Fruit fly (Drosophila melanogaster): ENCODE results near the gene Vps16B.
A peak's percentile ranks its signal among the peaks of the same experiment; 100 is the strongest.

Gene Vps16B

DNA sequence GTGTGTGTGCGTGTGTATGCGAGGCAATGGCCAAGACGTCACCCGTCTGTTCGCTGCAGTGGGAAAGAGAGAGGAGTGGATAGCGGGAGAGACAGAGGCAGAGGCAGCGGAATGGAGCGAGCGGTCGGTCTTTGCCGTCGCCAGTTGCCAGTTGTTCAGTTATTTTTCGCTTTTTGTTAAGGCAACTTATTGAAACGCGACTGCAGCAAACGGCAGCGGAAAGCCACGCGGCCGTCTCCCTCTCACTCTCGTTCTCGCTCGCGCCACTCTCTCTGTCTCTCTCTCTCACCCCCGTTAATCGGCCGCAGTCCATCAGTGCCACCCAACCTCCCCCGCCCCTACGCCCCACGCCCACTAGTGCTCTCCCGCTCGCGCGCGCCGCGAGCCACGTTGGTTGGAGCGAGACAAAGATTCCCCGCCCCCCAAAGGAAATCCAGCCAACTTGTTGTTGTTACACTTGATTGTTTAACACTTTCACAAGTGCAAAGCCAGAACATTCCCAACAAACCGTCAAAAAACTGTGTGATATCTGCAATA, 43.4 kb downstream of the Vps16B start (continued):
- TF ChIP-seq CG4282 (GFP tag; optimal IDR thresholded peaks at IDR 0.05) = no peak
- peak; percentile 4 for TF ChIP-seq Abd-B (GFP tag; optimal IDR thresholded peaks at IDR 0.05)
- no peak for TF ChIP-seq CG12391 (tag; optimal IDR thresholded peaks at IDR 0.05)
- TF ChIP-seq ken (GFP tag; IDR thresholded peaks at IDR 0.05) = no peak
- TF ChIP-seq Nf-YC (tag; optimal IDR thresholded peaks at IDR 0.05) = peak; percentile 78
- no peak for TF ChIP-seq dimm (GFP tag; IDR thresholded peaks at IDR 0.05)
- no peak for TF ChIP-seq tll (GFP tag; optimal IDR thresholded peaks at IDR 0.05)
- TF ChIP-seq CG15696 (tag; optimal IDR thresholded peaks at IDR 0.05) = no peak
- TF ChIP-seq CG3407 (GFP tag; optimal IDR thresholded peaks at IDR 0.05) = no peak
- no peak for TF ChIP-seq CG11398 (GFP tag; optimal IDR thresholded peaks at IDR 0.05)
- TF ChIP-seq tx (GFP tag; optimal IDR thresholded peaks at IDR 0.05) = no peak
- TF ChIP-seq Usf (GFP tag; optimal IDR thresholded peaks at IDR 0.05) = no peak
- TF ChIP-seq CG10366 (GFP tag; IDR thresholded peaks at IDR 0.05) = no peak
- TF ChIP-seq gsb (GFP tag; IDR thresholded peaks at IDR 0.05) = no peak
- peak; percentile 5 for TF ChIP-seq tap (tag; optimal IDR thresholded peaks at IDR 0.05)
- no peak for TF ChIP-seq lbe (GFP tag; optimal IDR thresholded peaks at IDR 0.05)
- peak; percentile 92 for TF ChIP-seq Med (GFP tag)
- no peak for TF ChIP-seq CG17612 (GFP tag; IDR thresholded peaks at IDR 0.05)
- peak; percentile 45; the same call in 1 of the 2 replicates for TF ChIP-seq tna (GFP tag; IDR thresholded peaks at IDR 0.05; ENCODE audit: partially characterized antibody)
- TF ChIP-seq tgo (GFP tag; IDR thresholded peaks at IDR 0.05) = no peak
- peak; percentile 29; the same call in 1 of the 2 replicates for TF ChIP-seq amos (GFP tag; IDR thresholded peaks at IDR 0.05; ENCODE audit: partially characterized antibody)
- no peak for TF ChIP-seq bab2 (GFP tag; optimal IDR thresholded peaks at IDR 0.05)
- no peak for TF ChIP-seq CG3838 (GFP tag; optimal IDR thresholded peaks at IDR 0.05)
- TF ChIP-seq NFAT (GFP tag; IDR thresholded peaks at IDR 0.05) = peak; percentile 72
- no peak for TF ChIP-seq zen (tag; optimal IDR thresholded peaks at IDR 0.05)
- TF ChIP-seq salm (tag; optimal IDR thresholded peaks at IDR 0.05) = no peak
- TF ChIP-seq Dref (GFP tag; IDR thresholded peaks at IDR 0.05) = no peak
- TF ChIP-seq lab (GFP tag; optimal IDR thresholded peaks at IDR 0.05) = peak; percentile 80
- TF ChIP-seq pita (GFP tag; optimal IDR thresholded peaks at IDR 0.05) = no peak
- TF ChIP-seq gro (GFP tag; optimal IDR thresholded peaks at IDR 0.05) = no peak
- TF ChIP-seq Dbx (GFP tag; IDR thresholded peaks at IDR 0.05) = peak; percentile 55; the same call in 1 of the 3 replicates
- TF ChIP-seq wek (GFP tag; optimal IDR thresholded peaks at IDR 0.05) = no peak
- no peak for TF ChIP-seq CTCF (GFP tag; optimal IDR thresholded peaks at IDR 0.05)
- TF ChIP-seq Ets97D (GFP tag; optimal IDR thresholded peaks at IDR 0.05) = no peak
- TF ChIP-seq fd3F (GFP tag; optimal IDR thresholded peaks at IDR 0.05) = no peak
- TF ChIP-seq knrl (GFP tag; IDR thresholded peaks at IDR 0.05; ENCODE audit: partially characterized antibody) = peak; percentile 35; the same call in 1 of the 3 replicates
- peak; percentile 27 for TF ChIP-seq CG13296 (GFP tag; optimal IDR thresholded peaks at IDR 0.05)
- peak; percentile 40 for TF ChIP-seq CG12071 (GFP tag; optimal IDR thresholded peaks at IDR 0.05)
- TF ChIP-seq CG4707 (GFP tag; optimal IDR thresholded peaks at IDR 0.05) = no peak
- TF ChIP-seq her (GFP tag; optimal IDR thresholded peaks at IDR 0.05) = peak; percentile 25
- TF ChIP-seq CG34224 (GFP tag; IDR thresholded peaks at IDR 0.05; ENCODE audit: partially characterized antibody) = no peak; the same call in 2 of the 3 replicates
- no peak for TF ChIP-seq B-H1 (GFP tag; IDR thresholded peaks at IDR 0.05)
- no peak for TF ChIP-seq disco-r (GFP tag; optimal IDR thresholded peaks at IDR 0.05)
- peak; percentile 61; the same call in 1 of the 2 replicates for TF ChIP-seq CG13287 (GFP tag; IDR thresholded peaks at IDR 0.05; ENCODE audit: partially characterized antibody)
- TF ChIP-seq sima (GFP tag; optimal IDR thresholded peaks at IDR 0.05) = no peak
- TF ChIP-seq Ravus (GFP tag; IDR thresholded peaks at IDR 0.05) = no peak
- TF ChIP-seq CG9437 (GFP tag; optimal IDR thresholded peaks at IDR 0.05) = no peak
- TF ChIP-seq ems (GFP tag; optimal IDR thresholded peaks at IDR 0.05) = no peak
- TF ChIP-seq CG3847 (GFP tag; IDR thresholded peaks at IDR 0.05) = no peak
- no peak for TF ChIP-seq toy (GFP tag; IDR thresholded peaks at IDR 0.05)
- no peak for TF ChIP-seq CG7987 (GFP tag; optimal IDR thresholded peaks at IDR 0.05)

Measured in whole organism, embryonic.